Worm (Caenorhabditis elegans) whole organism, mixed stage, embryonic: ENCODE data around the gene shw-1.

ENCODE experiments used
- M03D4.4 ChIP-seq: sonication (generic microtip); optimal IDR thresholded peaks from 2 replicates; lab custom pipeline; 2017; ENCODE audit warnings: mild to moderate bottlenecking, missing genetic modification characterization, missing compliant biosample characterization
- blmp-1 ChIP-seq: fragments of 150-350 bp; optimal IDR thresholded peaks from 2 replicates; lab custom pipeline; 2014; ENCODE audit warnings: missing biosample characterization, missing genetic modification characterization
- ceh-39 ChIP-seq: fragments of 150-350 bp; optimal IDR thresholded peaks from 2 replicates; lab custom pipeline; 2014; ENCODE audit warnings: missing biosample characterization, missing genetic modification characterization
- ceh-43 ChIP-seq: fragments of 200-800 bp; sonication (Bioruptor generic); optimal IDR thresholded peaks from 2 replicates; lab custom pipeline; 2018; ENCODE audit warnings: mild to moderate bottlenecking, missing genetic modification characterization, moderate library complexity, missing compliant biosample characterization
- ceh-83 ChIP-seq: fragments of 200-800 bp; sonication (Bioruptor generic); optimal IDR thresholded peaks from 2 replicates; lab custom pipeline; 2018; ENCODE audit warnings: mild to moderate bottlenecking, missing genetic modification characterization, missing compliant biosample characterization
- ces-1 ChIP-seq: fragments of 150-350 bp; optimal IDR thresholded peaks from 2 replicates; lab custom pipeline; 2014; ENCODE audit warnings: missing biosample characterization, missing genetic modification reagents, missing genetic modification characterization
- cnd-1 ChIP-seq: fragments of 200-800 bp; sonication (Bioruptor generic); optimal IDR thresholded peaks from 2 replicates; lab custom pipeline; 2018; ENCODE audit warnings: mild to moderate bottlenecking, missing genetic modification characterization, missing compliant biosample characterization
- elt-1 ChIP-seq: sonication (generic microtip); optimal IDR thresholded peaks from 2 replicates; lab custom pipeline; 2017; ENCODE audit warnings: missing genetic modification characterization, mild to moderate bottlenecking, missing compliant biosample characterization, antibody characterized with exemption, moderate library complexity, borderline replicate concordance; ENCODE audit not compliant: insufficient read depth
- elt-3 ChIP-seq: fragments of 150-350 bp; optimal IDR thresholded peaks from 2 replicates; lab custom pipeline; 2014; ENCODE audit warnings: missing biosample characterization, missing genetic modification characterization
- flh-1 ChIP-seq: fragments of 200-800 bp; sonication (Bioruptor generic); optimal IDR thresholded peaks from 2 replicates; lab custom pipeline; 2018; ENCODE audit warnings: mild to moderate bottlenecking, missing genetic modification characterization, moderate library complexity, missing compliant biosample characterization
- ham-2 ChIP-seq: fragments of 200-800 bp; sonication (Bioruptor generic); optimal IDR thresholded peaks from 2 replicates; lab custom pipeline; 2018; ENCODE audit warnings: mild to moderate bottlenecking, missing genetic modification characterization, missing compliant biosample characterization
- lin-13 ChIP-seq: fragments of 150-350 bp; optimal IDR thresholded peaks from 2 replicates; lab custom pipeline; 2014; ENCODE audit warnings: missing biosample characterization, missing genetic modification characterization
- lin-32 ChIP-seq: fragments of 200-800 bp; sonication (Bioruptor generic); optimal IDR thresholded peaks from 2 replicates; lab custom pipeline; 2018; ENCODE audit warnings: mild to moderate bottlenecking, missing genetic modification characterization, missing compliant biosample characterization
- mab-5 ChIP-seq: fragments of 150-350 bp; optimal IDR thresholded peaks from 2 replicates; lab custom pipeline; 2014; ENCODE audit warnings: missing biosample characterization, missing genetic modification characterization
- mep-1 ChIP-seq: fragments of 150-350 bp; optimal IDR thresholded peaks from 2 replicates; lab custom pipeline; 2017; ENCODE audit warnings: missing biosample characterization, missing genetic modification reagents, missing genetic modification characterization, inconsistent platforms
- mls-2 ChIP-seq: sonication (generic microtip); optimal IDR thresholded peaks from 2 replicates; lab custom pipeline; 2016; ENCODE audit warnings: mild to moderate bottlenecking, missing genetic modification characterization, moderate library complexity, missing compliant biosample characterization
- nhr-12 ChIP-seq: fragments of 150-350 bp; optimal IDR thresholded peaks from 2 replicates; lab custom pipeline; 2014; ENCODE audit warnings: missing biosample characterization, missing genetic modification characterization
- nhr-237 ChIP-seq: fragments of 150-350 bp; optimal IDR thresholded peaks from 2 replicates; lab custom pipeline; 2014; ENCODE audit warnings: missing biosample characterization, missing genetic modification characterization
- nhr-28 ChIP-seq: fragments of 150-350 bp; optimal IDR thresholded peaks from 2 replicates; lab custom pipeline; 2014; ENCODE audit warnings: missing biosample characterization, missing genetic modification characterization
- nhr-76 ChIP-seq: sonication (generic microtip); optimal IDR thresholded peaks from 2 replicates; lab custom pipeline; 2017; ENCODE audit warnings: missing biosample characterization, missing genetic modification characterization
- snpc-4 ChIP-seq: fragments of 150-350 bp; optimal IDR thresholded peaks from 2 replicates; lab custom pipeline; 2014; ENCODE audit warnings: missing biosample characterization, missing genetic modification characterization
- sptf-1 ChIP-seq: sonication (generic microtip); optimal IDR thresholded peaks from 2 replicates; lab custom pipeline; 2017; ENCODE audit warnings: mild to moderate bottlenecking, missing genetic modification characterization, moderate library complexity, missing compliant biosample characterization
- unc-120 ChIP-seq: sonication (generic microtip); optimal IDR thresholded peaks from 2 replicates; lab custom pipeline; 2017; ENCODE audit warnings: missing genetic modification characterization, missing compliant biosample characterization; ENCODE audit not compliant: poor library complexity, severe bottlenecking
- unc-39 ChIP-seq: fragments of 150-350 bp; optimal IDR thresholded peaks from 2 replicates; lab custom pipeline; 2014; ENCODE audit warnings: missing biosample characterization, missing genetic modification characterization
- zip-8 ChIP-seq: fragments of 150-350 bp; optimal IDR thresholded peaks from 2 replicates; lab custom pipeline; 2014; ENCODE audit warnings: missing biosample characterization, missing genetic modification characterization
- ztf-11 ChIP-seq: fragments of 150-350 bp; optimal IDR thresholded peaks from 2 replicates; lab custom pipeline; 2014; ENCODE audit warnings: missing biosample characterization, missing genetic modification characterization

Gene shw-1

DNA sequence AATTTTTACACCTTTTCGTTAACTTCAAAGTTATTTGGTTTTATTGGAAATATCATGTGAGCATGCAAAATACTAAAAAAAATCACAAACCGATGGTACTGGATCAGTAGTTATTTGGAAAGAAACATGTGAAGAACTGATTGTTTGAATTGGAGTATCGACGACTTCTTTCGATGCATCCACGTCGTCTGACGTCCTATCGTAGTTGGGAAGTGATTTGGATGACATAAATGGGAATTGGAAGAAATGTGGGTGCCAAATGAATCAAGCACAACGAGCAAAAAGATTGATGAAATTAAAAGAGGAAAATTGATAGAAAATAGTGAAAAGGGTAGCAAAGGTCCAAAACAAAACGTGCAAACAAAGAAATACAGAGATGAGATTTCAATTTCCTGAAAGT lies at the start of gene shw-1:
Gene shw-1 (minus strand): TSS at position 228 of the 400 bp plus-strand sequence.
- TF ChIP-seq ceh-39 (tag; lab: Kevin White, UChicago) (no peak), snpc-4 (tag; lab: Kevin White, UChicago) (no peak), ces-1 (GFP tag; lab: Kevin White, UChicago) (no peak), M03D4.4 (no peak), elt-1 (tag; lab: Kevin White, UChicago) (no peak)

DNA sequence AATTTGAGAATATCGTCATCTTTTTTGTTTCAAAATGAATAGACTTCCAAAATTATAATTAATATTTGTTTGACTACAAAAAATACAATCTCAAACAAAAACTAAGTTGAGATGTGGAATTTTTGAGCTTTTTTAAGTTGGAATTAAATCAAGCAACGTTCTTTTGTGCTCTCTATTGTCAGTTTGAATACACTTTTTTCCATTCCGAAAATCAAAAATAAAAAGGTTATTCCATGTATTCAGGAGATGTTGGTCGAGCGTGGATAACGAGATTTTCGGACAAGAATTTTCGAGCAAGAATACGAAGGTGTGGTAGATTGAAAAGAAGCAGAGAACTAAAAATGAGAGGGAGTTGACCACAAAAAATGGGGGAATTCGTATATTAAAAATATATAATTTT lies 48.9 kb upstream of the shw-1 start:
- TF ChIP-seq elt-3 (tag; lab: Kevin White, UChicago), result no peak
- peak; percentile 38 for TF ChIP-seq ces-1 (GFP tag; lab: Kevin White, UChicago)

DNA sequence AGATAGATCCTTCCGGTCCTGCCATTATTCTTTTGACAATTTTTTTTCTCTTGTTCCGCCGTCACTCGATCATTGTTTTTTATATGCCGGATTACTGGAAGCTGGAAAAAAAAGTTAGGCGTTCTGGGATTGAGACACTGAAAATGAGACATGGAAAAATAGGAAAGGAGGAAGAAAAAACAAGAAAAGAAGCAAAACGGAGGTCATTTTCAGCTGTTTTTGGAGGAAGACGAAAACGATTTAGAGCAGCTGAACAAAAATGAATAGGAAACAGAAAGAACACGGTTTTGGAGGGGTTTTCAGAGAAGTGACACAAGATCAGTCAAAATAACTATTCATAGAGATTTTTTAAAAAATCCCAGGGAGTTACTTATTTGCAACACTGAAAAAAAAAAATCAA lies 47.8 kb upstream of the shw-1 start, which contains the start of gene amt-3:
Gene amt-3 (minus strand): TSS at position 101 of the 400 bp plus-strand sequence.
- TF ChIP-seq nhr-237 (tag; lab: Kevin White, UChicago) (no peak), nhr-12 (no peak), lin-32 (no peak), blmp-1 (tag; lab: Kevin White, UChicago) (no peak), mep-1 (tag; lab: Kevin White, UChicago) (no peak), cnd-1 (no peak), mls-2 (tag; lab: Kevin White, UChicago) (no peak), ceh-43 (GFP tag; lab: Kevin White, UChicago) (no peak), ces-1 (GFP tag; lab: Kevin White, UChicago) (no peak), mab-5 (tag; lab: Kevin White, UChicago) (no peak), sptf-1 (tag; lab: Kevin White, UChicago) (no peak), nhr-28 (no peak), flh-1 (no peak), lin-13 (no peak)

DNA sequence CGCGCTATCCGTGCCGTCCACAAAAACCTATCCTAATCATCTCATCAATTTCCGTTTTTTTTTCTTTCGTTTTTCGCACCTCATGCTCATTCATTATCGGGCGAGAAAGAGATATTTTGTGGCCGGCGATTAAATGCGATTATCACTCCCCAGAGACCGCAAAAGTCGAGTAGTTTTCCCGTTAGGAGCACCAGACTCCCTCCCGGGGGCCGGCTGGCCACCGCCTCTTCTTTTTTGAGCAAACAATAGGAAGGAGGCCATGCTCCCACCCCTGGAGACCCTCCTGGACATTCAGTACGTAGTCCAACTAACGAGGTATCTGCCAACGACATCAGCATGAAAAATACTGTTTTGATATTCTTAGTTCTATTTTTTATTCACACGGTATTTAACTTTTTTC lies 39.2 kb upstream of the shw-1 start, which contains the start of gene M195.2:
Gene M195.2 (plus strand): TSS at position 301 of the 400 bp plus-strand sequence.
- TF ChIP-seq snpc-4 (tag; lab: Kevin White, UChicago) (no peak), unc-39 (tag; lab: Kevin White, UChicago) (no peak), ceh-83 (GFP tag; lab: Kevin White, UChicago) (no peak), elt-1 (tag; lab: Kevin White, UChicago) (no peak)

ce11 chrII:8359350-8359749 lies 38.1 kb upstream of the shw-1 start, which contains the start of gene col-77:
TSS of gene col-77 (minus strand) at chrII:8359381.
- TF ChIP-seq snpc-4 (tag; lab: Kevin White, UChicago), result no peak
- TF ChIP-seq ham-2 (GFP tag; lab: Kevin White, UChicago), result no peak
- no peak for TF ChIP-seq zip-8 (tag; lab: Kevin White, UChicago)
- TF ChIP-seq lin-32, result no peak
- no peak for TF ChIP-seq ceh-39 (tag; lab: Kevin White, UChicago)
- no peak for TF ChIP-seq nhr-76 (tag; lab: Kevin White, UChicago)

DNA sequence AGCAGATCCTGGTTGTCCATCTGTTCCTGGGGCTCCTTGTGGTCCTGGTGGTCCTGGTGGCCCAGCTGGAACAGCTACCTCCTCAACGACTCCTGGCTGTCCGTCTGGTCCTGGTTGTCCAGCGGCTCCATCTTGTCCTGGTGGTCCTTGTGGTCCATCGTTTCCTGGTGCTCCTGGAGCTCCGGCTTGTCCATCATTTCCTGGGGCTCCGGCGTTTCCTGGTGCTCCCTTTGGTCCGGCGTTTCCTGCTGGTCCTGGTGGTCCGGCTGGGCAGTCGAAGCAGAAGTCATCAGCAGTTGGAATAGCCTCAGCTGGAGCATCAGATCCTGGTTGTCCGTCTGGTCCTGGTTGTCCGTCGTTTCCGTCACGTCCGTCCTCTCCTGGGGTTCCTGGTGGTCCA lies 37.2 kb upstream of the shw-1 start:
- no peak for TF ChIP-seq snpc-4 (tag; lab: Kevin White, UChicago)
- no peak for TF ChIP-seq elt-3 (tag; lab: Kevin White, UChicago)
- no peak for TF ChIP-seq ceh-39 (tag; lab: Kevin White, UChicago)
- TF ChIP-seq unc-120 (tag; lab: Kevin White, UChicago), result no peak
- TF ChIP-seq ham-2 (GFP tag; lab: Kevin White, UChicago), result no peak
- TF ChIP-seq blmp-1 (tag; lab: Kevin White, UChicago), result no peak
- TF ChIP-seq ceh-43 (GFP tag; lab: Kevin White, UChicago), result no peak
- TF ChIP-seq zip-8 (tag; lab: Kevin White, UChicago), result no peak
- no peak for TF ChIP-seq cnd-1
- no peak for TF ChIP-seq sptf-1 (tag; lab: Kevin White, UChicago)
- TF ChIP-seq nhr-28, result no peak
- no peak for TF ChIP-seq flh-1
- TF ChIP-seq lin-32, result no peak

ce11 chrII:8354233-8354750 lies 33.0 kb upstream of the shw-1 start, which contains the start of gene C26D10.6:
TSS of gene C26D10.6 (minus strand) at chrII:8354700.
- TF ChIP-seq ces-1 (GFP tag; lab: Kevin White, UChicago), result peak; percentile 80
- TF ChIP-seq ztf-11 (tag; lab: Kevin White, UChicago), result no peak
